Worm (Caenorhabditis elegans): Measurements from ENCODE around the gene K01A12.4.

- TF ChIP-seq nhr-77 (tag; optimal IDR thresholded peaks at IDR 0.05) (no peak), unc-62 (GFP tag; optimal IDR thresholded peaks at IDR 0.05) (no peak), ZK546.5 (tag; optimal IDR thresholded peaks at IDR 0.05) (no peak), fkh-10 (GFP tag; optimal IDR thresholded peaks at IDR 0.05) (no peak)
Observed at ce11 chrX:8602722-8603427, 7.8 kb upstream of the K01A12.4 start.
